Fruit fly (Drosophila melanogaster) Kc167 (cell line): ENCODE results near the gene CG11893.

ENCODE experiments used
- Myc ChIP-seq: fragments of >200 bp; optimal IDR thresholded peaks from 2 replicates; lab custom pipeline; 2017; ENCODE audit warnings: missing external identifiers
- Sin3A ChIP-seq: fragments of >200 bp; optimal IDR thresholded peaks from 2 replicates; lab custom pipeline; 2018; ENCODE audit warnings: missing external identifiers
- h ChIP-seq: fragments of >200 bp; optimal IDR thresholded peaks from 3 replicates; lab custom pipeline; 2018; ENCODE audit warnings: missing external identifiers
- insv ChIP-seq: fragments of >200 bp; optimal IDR thresholded peaks from 3 replicates; lab custom pipeline; 2018; ENCODE audit warnings: missing external identifiers
- psq ChIP-seq: fragments of >200 bp; optimal IDR thresholded peaks from 2 replicates; lab custom pipeline; 2017; ENCODE audit warnings: missing external identifiers

dm6 chr3R:25302239-25302638 is 12.6 kb downstream of the CG11893 start, which contains the start of gene CG31370:
- TF ChIP-seq Sin3A (no peak), insv (lab: Kevin White, UChicago) (no peak), h (lab: Kevin White, UChicago) (no peak), psq (no peak), Myc (lab: Kevin White, UChicago) (no peak)
